Worm (Caenorhabditis elegans) whole organism, late embryonic: Measurements from ENCODE around the gene ZK892.6.

ENCODE experiments used
- ceh-18 ChIP-seq: sonication (generic microtip); optimal IDR thresholded peaks from 2 replicates; lab custom pipeline; 2016; ENCODE audit warnings: missing genetic modification characterization, missing compliant biosample characterization
- dmd-4 ChIP-seq: sonication (generic microtip); optimal IDR thresholded peaks from 2 replicates; lab custom pipeline; 2016; ENCODE audit warnings: borderline replicate concordance, missing genetic modification characterization, missing compliant biosample characterization
- tbx-2 ChIP-seq: sonication (generic microtip); optimal IDR thresholded peaks from 2 replicates; lab custom pipeline; 2016; ENCODE audit warnings: missing genetic modification characterization, missing compliant biosample characterization

- TF ChIP-seq dmd-4 (no peak), tbx-2 (tag; lab: Kevin White, UChicago) (no peak), ceh-18 (no peak)
These were observed 43.1 kb downstream of the ZK892.6 start, which contains the start of gene C05C10.3 for ce11 chrII:9936859-9937258.
